Worm (Caenorhabditis elegans) whole organism, early embryonic: ENCODE data around the gene mboa-6.

Experiments
- ama-1 ChIP-seq: fragments of 150-350 bp; optimal IDR thresholded peaks from 2 replicates; lab custom pipeline; 2014
- ceh-13 ChIP-seq: fragments of 200-800 bp; sonication (Bioruptor generic); optimal IDR thresholded peaks from 2 replicates; lab custom pipeline; 2018; ENCODE audit warnings: mild to moderate bottlenecking, missing genetic modification characterization, missing compliant biosample characterization
- ceh-36 ChIP-seq: sonication (generic microtip); optimal IDR thresholded peaks from 2 replicates; lab custom pipeline; 2016; ENCODE audit warnings: missing genetic modification characterization, inconsistent platforms, missing compliant biosample characterization
- hmg-4 ChIP-seq: fragments of 200-800 bp; sonication (Bioruptor generic); optimal IDR thresholded peaks from 2 replicates; lab custom pipeline; 2018; ENCODE audit warnings: mild to moderate bottlenecking, missing genetic modification characterization, missing compliant biosample characterization
- pes-1 ChIP-seq: fragments of 200-800 bp; sonication (Bioruptor generic); IDR thresholded peaks from 2 replicates; pipeline ENCODE4 v1.3.6; 2022; ENCODE audit warnings: missing genetic modification reagents, missing genetic modification characterization, missing compliant biosample characterization
- scrt-1 ChIP-seq: fragments of 200-800 bp; sonication (Bioruptor generic); IDR thresholded peaks from 2 replicates; pipeline ENCODE4 v1.3.6; 2022; ENCODE audit warnings: missing genetic modification characterization, missing compliant biosample characterization
- sea-1 ChIP-seq: fragments of 200-800 bp; sonication (Bioruptor generic); conservative IDR thresholded peaks from 2 replicates; pipeline ENCODE4 v1.3.6; 2022; ENCODE audit warnings: missing genetic modification characterization, missing compliant biosample characterization
- tbx-37 ChIP-seq: fragments of 200-800 bp; sonication (Bioruptor generic); conservative IDR thresholded peaks from 2 replicates; pipeline ENCODE4 v1.3.6; 2022; ENCODE audit warnings: missing genetic modification reagents, missing genetic modification characterization, missing compliant biosample characterization

- TF ChIP-seq hmg-4 (no peak), ama-1 (lab: Kevin White, UChicago) (no peak), sea-1 (GFP tag; lab: Robert Waterston, UW) (no peak), ceh-36 (no peak), ceh-13 (GFP tag; lab: Kevin White, UChicago) (no peak), scrt-1 (no peak), tbx-37 (GFP tag; lab: Robert Waterston, UW) (no peak), pes-1 (GFP tag; lab: Robert Waterston, UW) (no peak)
These were observed 25.9 kb upstream of the mboa-6 start, which contains the start of gene Y39A3B.8 for ce11 chrIII:1987693-1988092.
